Worm (Caenorhabditis elegans) whole organism, L4/young adult: ENCODE measurements around the gene Y48A6B.3.

Source experiments
- W03F9.2 ChIP-seq: fragments of 150-350 bp; optimal IDR thresholded peaks from 2 replicates; lab custom pipeline; 2014; ENCODE audit warnings: missing biosample characterization, missing genetic modification characterization
- dao-5 ChIP-seq: sonication (generic microtip); optimal IDR thresholded peaks from 2 replicates; lab custom pipeline; 2016; ENCODE audit warnings: missing genotype, missing genetic modification characterization, moderate library complexity, missing compliant biosample characterization
- him-1 ChIP-seq: sonication (generic microtip); optimal IDR thresholded peaks from 2 replicates; lab custom pipeline; 2016; ENCODE audit warnings: missing genotype, missing genetic modification reagents, missing genetic modification characterization, missing compliant biosample characterization

ce11 chrIII:10983153-10983552 is 24.9 kb upstream of the Y48A6B.3 start, which contains the start of gene col-92:
- TF ChIP-seq him-1 (tag; lab: Kevin White, UChicago) (no peak), W03F9.2 (tag; lab: Kevin White, UChicago) (no peak), dao-5 (tag; lab: Kevin White, UChicago) (no peak)
